In the genomic region with DNA sequence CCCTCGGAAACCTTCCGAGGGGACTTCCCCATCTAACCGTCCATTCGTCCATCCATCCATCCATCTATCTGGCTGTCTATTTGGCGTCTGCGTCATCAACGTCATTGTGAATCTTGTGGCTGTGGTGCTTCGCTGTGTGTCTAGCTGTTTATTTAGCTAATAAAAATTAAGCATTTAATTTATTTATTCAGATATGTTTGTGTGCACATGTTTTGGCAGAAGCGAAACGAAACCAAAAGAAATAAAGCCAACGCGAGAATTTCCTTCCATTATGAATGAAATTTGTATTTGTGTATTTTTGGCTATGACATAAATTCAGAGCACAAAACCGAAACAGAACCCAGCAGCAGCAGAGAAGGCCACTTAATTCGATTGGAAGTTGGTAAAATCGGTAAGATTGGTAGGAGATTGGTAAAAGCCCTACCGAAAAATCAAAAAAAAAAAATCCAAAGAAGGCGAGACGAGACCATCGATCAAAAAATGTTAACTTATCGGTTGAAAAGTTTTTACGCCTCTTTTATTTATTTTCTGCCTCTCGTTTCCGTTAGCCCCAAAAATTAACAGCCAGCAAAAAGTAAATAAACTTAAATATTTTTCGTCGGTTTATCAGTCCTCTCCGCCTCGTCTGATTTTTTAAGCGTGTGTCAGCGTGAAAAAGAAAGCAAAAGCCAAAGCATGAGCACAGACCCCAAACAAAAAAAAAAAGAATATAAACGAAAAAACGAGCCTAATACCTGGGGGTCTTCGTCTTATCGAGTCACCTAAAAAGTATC, we compare ENCODE assay signal across 1 fruit fly cellular context.
TF ChIP-seq lines count a peak whose summit lies in the region.

No protein-coding gene starts in this region.

TF ChIP-seq in whole organism, embryonic, 481 proteins besides CTCF, POLR2A, EP300 and RAD21 (continued from another document):
- no peak for TF ChIP-seq disco-r (GFP tag; optimal IDR thresholded peaks at IDR 0.05; lab: Kevin White, UChicago)
- no peak for TF ChIP-seq Usf (GFP tag; optimal IDR thresholded peaks at IDR 0.05; lab: Kevin White, UChicago)
- no peak for TF ChIP-seq Sin3A (optimal IDR thresholded peaks at IDR 0.05; lab: Kevin White, UChicago)
- peak; percentile 5 for TF ChIP-seq sens (GFP tag; lab: Kevin White, UChicago)
- TF ChIP-seq Lpt (GFP tag; optimal IDR thresholded peaks at IDR 0.05; lab: Kevin White, UChicago), result no peak
- TF ChIP-seq Opbp (GFP tag; IDR thresholded peaks at IDR 0.05; lab: Robert Waterston, UW; ENCODE audit: partially characterized antibody), result no peak
- no peak for TF ChIP-seq PHDP (tag; optimal IDR thresholded peaks at IDR 0.05; lab: Kevin White, UChicago)
- no peak for TF ChIP-seq CG4730 (GFP tag; IDR thresholded peaks at IDR 0.05; lab: Robert Waterston, UW)
- TF ChIP-seq CG8478 (optimal IDR thresholded peaks at IDR 0.05; lab: Kevin White, UChicago), result no peak
- TF ChIP-seq gem (tag; optimal IDR thresholded peaks at IDR 0.05; lab: Kevin White, UChicago), result no peak
- TF ChIP-seq bab2 (GFP tag; optimal IDR thresholded peaks at IDR 0.05; lab: Kevin White, UChicago), result no peak
- peak; percentile 55 for TF ChIP-seq Med (GFP tag; lab: Kevin White, UChicago)
- TF ChIP-seq Dp (GFP tag; optimal IDR thresholded peaks at IDR 0.05; lab: Kevin White, UChicago), result no peak
- no peak for TF ChIP-seq eyg (GFP tag; optimal IDR thresholded peaks at IDR 0.05; lab: Kevin White, UChicago)
- TF ChIP-seq CG12104 (GFP tag; optimal IDR thresholded peaks at IDR 0.05; lab: Kevin White, UChicago), result no peak
- no peak for TF ChIP-seq pita (GFP tag; optimal IDR thresholded peaks at IDR 0.05; lab: Kevin White, UChicago)
- no peak for TF ChIP-seq CG11504 (tag; optimal IDR thresholded peaks at IDR 0.05; lab: Kevin White, UChicago)
TF ChIP-seq in whole organism, embryonic: peak in this region for 7.
